Worm (Caenorhabditis elegans): ENCODE results near the gene acp-4.
A peak's percentile ranks its signal among the peaks of the same experiment; 100 is the strongest.

The acp-4 gene

ce11 chrII:8442176-8442575, 7.3 kb upstream of the acp-4 start:
- TF ChIP-seq ztf-22 (GFP tag; optimal IDR thresholded peaks at IDR 0.05) (no peak), nhr-27 (tag; optimal IDR thresholded peaks at IDR 0.05) (no peak), cebp-2 (GFP tag; IDR thresholded peaks at IDR 0.05) (no peak), lin-54 (GFP tag; optimal IDR thresholded peaks at IDR 0.05) (peak; percentile 41), sptf-2 (GFP tag; optimal IDR thresholded peaks at IDR 0.05) (no peak), hmg-1.2 (GFP tag; IDR thresholded peaks at IDR 0.05) (peak; percentile 28; the same call in 1 of the 2 replicates), ets-4 (GFP tag; optimal IDR thresholded peaks at IDR 0.05) (no peak), ZK185.1 (tag; optimal IDR thresholded peaks at IDR 0.05; ENCODE audit: poor library complexity, severe bottlenecking) (no peak), ztf-26 (tag; optimal IDR thresholded peaks at IDR 0.05) (peak; percentile 2), attf-3 (GFP tag; conservative IDR thresholded peaks at IDR 0.05) (no peak), attf-5 (GFP tag; optimal IDR thresholded peaks at IDR 0.05) (no peak), hrde-1 (tag; optimal IDR thresholded peaks at IDR 0.05; ENCODE audit: borderline replicate concordance) (no peak), K11D2.4 (GFP tag; IDR thresholded peaks at IDR 0.05) (no peak), lin-26 (GFP tag; IDR thresholded peaks at IDR 0.05) (no peak), F23B12.7 (tag; optimal IDR thresholded peaks at IDR 0.05; ENCODE audit: insufficient read depth) (peak; percentile 48), sdz-38 (tag; optimal IDR thresholded peaks at IDR 0.05) (no peak), bed-1 (GFP tag; IDR thresholded peaks at IDR 0.05) (no peak), let-607 (tag; optimal IDR thresholded peaks at IDR 0.05) (no peak), ceh-40 (GFP tag; IDR thresholded peaks at IDR 0.05) (no peak), cebp-1 (GFP tag; IDR thresholded peaks at IDR 0.05) (peak; percentile 30; the same call in 1 of the 2 replicates), cebp-1 (tag; optimal IDR thresholded peaks at IDR 0.05) (peak; percentile 80), unc-130 (GFP tag; optimal IDR thresholded peaks at IDR 0.05) (no peak), bed-2 (GFP tag; IDR thresholded peaks at IDR 0.05) (no peak), pbrm-1 (GFP tag; IDR thresholded peaks at IDR 0.05) (no peak), ztf-28 (GFP tag; IDR thresholded peaks at IDR 0.05) (no peak), F52B5.7 (tag; optimal IDR thresholded peaks at IDR 0.05) (no peak), tbp1 (GFP tag; optimal IDR thresholded peaks at IDR 0.05) (peak; percentile 38), fkh-3 (tag; optimal IDR thresholded peaks at IDR 0.05) (no peak), rcor-1 (GFP tag; IDR thresholded peaks at IDR 0.05) (no peak), ztf-3 (GFP tag; optimal IDR thresholded peaks at IDR 0.05) (no peak), C06A6.2 (GFP tag; conservative IDR thresholded peaks at IDR 0.05) (no peak), K12H6.12 (tag; optimal IDR thresholded peaks at IDR 0.05) (no peak), egl-18 (GFP tag; IDR thresholded peaks at IDR 0.05) (no peak), Y67H2A.10 (GFP tag; conservative IDR thresholded peaks at IDR 0.05) (no peak), B0261.1 (tag; optimal IDR thresholded peaks at IDR 0.05) (no peak), ccch-3 (GFP tag; optimal IDR thresholded peaks at IDR 0.05) (no peak), F10E7.11 (tag; optimal IDR thresholded peaks at IDR 0.05) (no peak), F55B11.4 (tag; optimal IDR thresholded peaks at IDR 0.05; ENCODE audit: borderline replicate concordance, insufficient read depth) (no peak), lir-1 (GFP tag; conservative IDR thresholded peaks at IDR 0.05) (no peak), nfya-1 (tag; optimal IDR thresholded peaks at IDR 0.05; ENCODE audit: borderline replicate concordance, insufficient read depth) (no peak), gei-17 (GFP tag; optimal IDR thresholded peaks at IDR 0.05) (no peak), sea-2 (GFP tag; IDR thresholded peaks at IDR 0.05) (no peak), mcd-1 (GFP tag; IDR thresholded peaks at IDR 0.05) (peak; percentile 49), mxl-1 (tag; optimal IDR thresholded peaks at IDR 0.05) (no peak), mel-28 (tag; optimal IDR thresholded peaks at IDR 0.05; ENCODE audit: borderline replicate concordance) (no peak), B0336.3 (GFP tag; IDR thresholded peaks at IDR 0.05) (no peak), Y95B8A.8 (GFP tag; IDR thresholded peaks at IDR 0.05) (no peak), efl-1 (GFP tag; optimal IDR thresholded peaks at IDR 0.05) (peak; percentile 40), snpc-1.3 (tag; optimal IDR thresholded peaks at IDR 0.05; ENCODE audit: insufficient read depth) (no peak)
